Worm (Caenorhabditis elegans) whole organism, early embryonic: ENCODE results near the gene drd-50.
"Not testable (repeated sequence)": the region's sequence is repeated elsewhere in the genome, so short reads cannot be mapped to it uniquely, and the experiment has no call there.

Experiments used
- B0310.2 ChIP-seq: sonication (generic microtip); optimal IDR thresholded peaks from 2 replicates; lab custom pipeline; 2016; ENCODE audit warnings: mild to moderate bottlenecking, missing genetic modification characterization, missing compliant biosample characterization
- F13C5.2 ChIP-seq: sonication (generic microtip); optimal IDR thresholded peaks from 2 replicates; lab custom pipeline; 2017; ENCODE audit warnings: mild to moderate bottlenecking, missing genetic modification characterization, inconsistent platforms, missing compliant biosample characterization
- aly-1 ChIP-seq: sonication (generic microtip); optimal IDR thresholded peaks from 2 replicates; lab custom pipeline; 2016; ENCODE audit warnings: missing genetic modification characterization, missing compliant biosample characterization
- ama-1 ChIP-seq: fragments of 150-350 bp; optimal IDR thresholded peaks from 2 replicates; lab custom pipeline; 2014
- ceh-13 ChIP-seq: fragments of 200-800 bp; sonication (Bioruptor generic); optimal IDR thresholded peaks from 2 replicates; lab custom pipeline; 2018; ENCODE audit warnings: mild to moderate bottlenecking, missing genetic modification characterization, missing compliant biosample characterization
- ceh-36 ChIP-seq: sonication (generic microtip); optimal IDR thresholded peaks from 2 replicates; lab custom pipeline; 2016; ENCODE audit warnings: missing genetic modification characterization, inconsistent platforms, missing compliant biosample characterization
- ets-7 ChIP-seq: sonication (generic microtip); optimal IDR thresholded peaks from 2 replicates; lab custom pipeline; 2016; ENCODE audit warnings: missing genotype, missing genetic modification characterization, missing compliant biosample characterization
- flt-1 ChIP-seq: fragments of 200-800 bp; sonication (Bioruptor generic); IDR thresholded peaks from 2 replicates; pipeline ENCODE4 v1.3.6; 2022; ENCODE audit warnings: missing genetic modification characterization, missing compliant biosample characterization
- hmbx-1 ChIP-seq: sonication (generic microtip); optimal IDR thresholded peaks from 2 replicates; lab custom pipeline; 2016; ENCODE audit warnings: mild to moderate bottlenecking, missing genetic modification characterization, missing compliant biosample characterization
- hmg-4 ChIP-seq: fragments of 200-800 bp; sonication (Bioruptor generic); optimal IDR thresholded peaks from 2 replicates; lab custom pipeline; 2018; ENCODE audit warnings: mild to moderate bottlenecking, missing genetic modification characterization, missing compliant biosample characterization
- hnd-1 ChIP-seq: sonication (generic microtip); optimal IDR thresholded peaks from 2 replicates; lab custom pipeline; 2016; ENCODE audit warnings: missing genetic modification characterization, missing compliant biosample characterization
- pes-1 ChIP-seq: fragments of 200-800 bp; sonication (Bioruptor generic); IDR thresholded peaks from 2 replicates; pipeline ENCODE4 v1.3.6; 2022; ENCODE audit warnings: missing genetic modification reagents, missing genetic modification characterization, missing compliant biosample characterization
- scrt-1 ChIP-seq: fragments of 200-800 bp; sonication (Bioruptor generic); IDR thresholded peaks from 2 replicates; pipeline ENCODE4 v1.3.6; 2022; ENCODE audit warnings: missing genetic modification characterization, missing compliant biosample characterization
- sea-1 ChIP-seq: fragments of 200-800 bp; sonication (Bioruptor generic); conservative IDR thresholded peaks from 2 replicates; pipeline ENCODE4 v1.3.6; 2022; ENCODE audit warnings: missing genetic modification characterization, missing compliant biosample characterization
- tbx-11 ChIP-seq: fragments of 200-800 bp; sonication (Bioruptor generic); IDR thresholded peaks from 2 replicates; pipeline ENCODE4 v1.3.6; 2022; ENCODE audit warnings: missing genetic modification characterization, missing compliant biosample characterization
- tbx-37 ChIP-seq: fragments of 200-800 bp; sonication (Bioruptor generic); conservative IDR thresholded peaks from 2 replicates; pipeline ENCODE4 v1.3.6; 2022; ENCODE audit warnings: missing genetic modification reagents, missing genetic modification characterization, missing compliant biosample characterization
- tra-4 ChIP-seq: sonication (generic microtip); optimal IDR thresholded peaks from 2 replicates; lab custom pipeline; 2017; ENCODE audit warnings: missing genetic modification characterization, missing compliant biosample characterization

The drd-50 gene

DNA sequence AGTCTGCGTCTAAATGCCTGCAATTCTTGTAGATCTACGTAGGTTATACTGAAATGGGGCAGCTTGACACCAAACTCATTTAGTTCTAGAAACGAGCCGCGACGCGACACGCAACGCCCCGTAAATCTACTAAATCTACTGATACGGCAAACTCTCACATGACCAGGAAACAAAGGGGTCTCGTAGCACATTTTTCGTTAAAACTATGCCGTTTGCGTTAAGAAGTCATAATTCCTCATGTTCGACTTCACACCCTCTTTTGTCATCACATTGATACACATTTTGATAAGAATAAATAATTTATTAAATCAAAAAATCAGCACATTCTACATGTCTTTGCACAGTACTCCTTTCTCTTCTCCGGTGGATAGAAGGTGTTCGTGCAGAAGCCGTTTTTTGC, 3.5 kb downstream of the drd-50 start:
- TF ChIP-seq ceh-13 (GFP tag; lab: Kevin White, UChicago), result no peak
- TF ChIP-seq scrt-1 (GFP tag; lab: Robert Waterston, UW), result no peak
- TF ChIP-seq ama-1 (lab: Kevin White, UChicago), result no peak
- TF ChIP-seq tra-4 (tag; lab: Kevin White, UChicago), result no peak
- no peak for TF ChIP-seq hmbx-1 (tag; lab: Kevin White, UChicago)
- TF ChIP-seq sea-1 (GFP tag; lab: Robert Waterston, UW), result no peak
- no peak for TF ChIP-seq hnd-1 (tag; lab: Kevin White, UChicago)
- TF ChIP-seq aly-1 (tag; lab: Kevin White, UChicago), result no peak
- TF ChIP-seq hmg-4, result no peak
- TF ChIP-seq ets-7 (tag; lab: Kevin White, UChicago), result no peak

DNA sequence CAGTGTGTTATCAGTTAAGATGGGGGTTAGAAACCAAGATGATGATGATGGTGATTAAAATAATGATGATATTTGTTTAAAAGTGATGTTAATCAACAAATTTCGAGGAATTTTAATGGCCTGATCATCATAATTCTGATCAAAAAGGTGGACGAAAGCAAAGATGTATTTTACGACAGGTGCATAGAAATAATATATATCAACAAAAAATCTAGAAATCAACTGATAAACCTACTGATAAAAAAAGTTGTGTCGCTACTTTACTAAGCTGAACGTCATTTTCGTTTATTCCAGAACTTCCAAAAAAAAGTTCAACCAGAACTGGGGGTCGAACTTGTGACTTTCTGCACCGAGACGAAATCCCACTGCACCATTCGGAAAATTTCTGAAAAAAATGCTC, 5.6 kb downstream of the drd-50 start, which contains the start of gene mul-1:
Gene mul-1 (minus strand): TSS at position 84 of the 400 bp plus-strand sequence.
- no peak for TF ChIP-seq F13C5.2 (tag; lab: Kevin White, UChicago)

DNA sequence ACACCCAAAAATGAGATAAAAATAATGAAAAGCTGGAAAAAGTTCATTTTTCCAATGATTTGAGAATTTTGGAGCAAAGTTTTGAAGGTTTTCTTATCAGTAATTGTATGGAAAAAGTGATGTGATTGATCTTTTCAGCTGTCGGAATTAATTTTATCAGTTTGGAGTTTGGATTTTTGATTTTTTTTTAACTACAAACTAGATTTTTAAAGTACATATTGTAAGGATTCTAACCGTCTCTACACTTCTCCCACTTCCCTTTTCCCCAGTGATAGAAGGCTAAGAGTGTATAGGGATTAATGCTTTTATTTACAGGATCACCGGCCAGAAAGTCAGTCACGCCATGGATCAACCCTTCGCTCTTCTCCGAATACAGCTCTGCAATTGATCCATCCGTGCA, 8.1 kb downstream of the drd-50 start, which contains the start of gene F49F1.7:
Gene F49F1.7 (minus strand): TSS at position 101 of the 400 bp plus-strand sequence.
- not testable (repeated sequence) for TF ChIP-seq hmbx-1, tra-4, ets-7 (tag; lab: Kevin White, UChicago)

ce11 chrIV:4135744-4136143, 18.2 kb downstream of the drd-50 start, which contains the start of gene F49F1.17:
Gene F49F1.17 (minus strand): TSS chrIV:4135844.
- TF ChIP-seq hnd-1 (tag; lab: Kevin White, UChicago) (no peak), pes-1 (GFP tag; lab: Robert Waterston, UW) (no peak), tbx-37 (no peak), aly-1 (tag; lab: Kevin White, UChicago) (no peak), tra-4 (tag; lab: Kevin White, UChicago) (no peak), tbx-11 (GFP tag; lab: Robert Waterston, UW) (no peak), hmbx-1 (tag; lab: Kevin White, UChicago) (no peak), F13C5.2 (tag; lab: Kevin White, UChicago) (no peak)

DNA sequence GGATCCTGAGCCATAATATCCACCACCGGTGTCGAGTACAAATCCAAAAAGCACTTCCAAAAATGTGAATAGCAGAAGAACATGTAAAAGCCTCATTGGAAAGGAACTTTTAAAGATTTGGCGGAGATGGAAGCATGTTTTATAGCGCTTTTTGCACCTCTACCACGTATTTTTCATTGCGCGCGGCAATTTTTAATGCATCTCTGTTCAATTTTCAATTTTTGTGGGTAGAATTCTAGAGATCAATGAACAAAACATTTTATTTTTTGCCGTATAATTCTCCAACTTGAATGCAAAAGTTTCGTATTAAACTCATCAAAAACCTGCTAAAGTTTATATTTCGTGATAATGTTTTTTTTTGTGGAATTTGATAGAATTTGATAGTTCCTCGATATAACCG, 19.9 kb downstream of the drd-50 start, which contains the start of gene F49F1.9:
Gene F49F1.9 (minus strand): TSS at position 101 of the 400 bp plus-strand sequence.
- TF ChIP-seq hmbx-1 (tag; lab: Kevin White, UChicago), result no peak
- TF ChIP-seq aly-1 (tag; lab: Kevin White, UChicago), result no peak
- TF ChIP-seq ceh-13 (GFP tag; lab: Kevin White, UChicago), result no peak
- no peak for TF ChIP-seq hmg-4
- no peak for TF ChIP-seq pes-1 (GFP tag; lab: Robert Waterston, UW)
- TF ChIP-seq tbx-11 (GFP tag; lab: Robert Waterston, UW), result no peak
- TF ChIP-seq scrt-1 (GFP tag; lab: Robert Waterston, UW), result no peak
- TF ChIP-seq B0310.2 (tag; lab: Kevin White, UChicago), result no peak
- TF ChIP-seq F13C5.2 (tag; lab: Kevin White, UChicago), result no peak
- no peak for TF ChIP-seq ceh-36 (tag; lab: Kevin White, UChicago)
- no peak for TF ChIP-seq sea-1 (GFP tag; lab: Robert Waterston, UW)
- TF ChIP-seq ama-1 (lab: Kevin White, UChicago), result no peak
- no peak for TF ChIP-seq tbx-37
- no peak for TF ChIP-seq tra-4 (tag; lab: Kevin White, UChicago)
- no peak for TF ChIP-seq ets-7 (tag; lab: Kevin White, UChicago)
- TF ChIP-seq flt-1 (GFP tag; lab: Robert Waterston, UW), result no peak
- TF ChIP-seq hnd-1 (tag; lab: Kevin White, UChicago), result no peak

- no peak for TF ChIP-seq hnd-1 (tag; lab: Kevin White, UChicago)
- TF ChIP-seq flt-1 (GFP tag; lab: Robert Waterston, UW), result no peak
- no peak for TF ChIP-seq pes-1 (GFP tag; lab: Robert Waterston, UW)
- TF ChIP-seq tra-4 (tag; lab: Kevin White, UChicago), result no peak
- TF ChIP-seq ets-7 (tag; lab: Kevin White, UChicago), result no peak
- no peak for TF ChIP-seq ama-1 (lab: Kevin White, UChicago)
- TF ChIP-seq ceh-36 (tag; lab: Kevin White, UChicago), result no peak
- TF ChIP-seq ceh-13 (GFP tag; lab: Kevin White, UChicago), result no peak
- no peak for TF ChIP-seq tbx-37
- no peak for TF ChIP-seq B0310.2 (tag; lab: Kevin White, UChicago)
- TF ChIP-seq sea-1 (GFP tag; lab: Robert Waterston, UW), result no peak
- TF ChIP-seq F13C5.2 (tag; lab: Kevin White, UChicago), result no peak
- TF ChIP-seq scrt-1 (GFP tag; lab: Robert Waterston, UW), result no peak
- no peak for TF ChIP-seq tbx-11 (GFP tag; lab: Robert Waterston, UW)
- no peak for TF ChIP-seq hmg-4
- no peak for TF ChIP-seq hmbx-1 (tag; lab: Kevin White, UChicago)
- no peak for TF ChIP-seq aly-1 (tag; lab: Kevin White, UChicago)
These were observed 21.5 kb downstream of the drd-50 start, which contains the start of gene F49F1.10 for ce11 chrIV:4139022-4139421. Gene F49F1.10 (minus strand): TSS chrIV:4139122.

ce11 chrIV:4140265-4140664, 22.7 kb downstream of the drd-50 start, which contains the start of gene F49F1.18:
Gene F49F1.18 (minus strand): TSS chrIV:4140365.
- no peak for TF ChIP-seq tbx-11 (GFP tag; lab: Robert Waterston, UW)
- no peak for TF ChIP-seq tra-4 (tag; lab: Kevin White, UChicago)
- TF ChIP-seq ama-1 (lab: Kevin White, UChicago), result no peak
- TF ChIP-seq pes-1 (GFP tag; lab: Robert Waterston, UW), result no peak
- TF ChIP-seq hmg-4, result no peak

DNA sequence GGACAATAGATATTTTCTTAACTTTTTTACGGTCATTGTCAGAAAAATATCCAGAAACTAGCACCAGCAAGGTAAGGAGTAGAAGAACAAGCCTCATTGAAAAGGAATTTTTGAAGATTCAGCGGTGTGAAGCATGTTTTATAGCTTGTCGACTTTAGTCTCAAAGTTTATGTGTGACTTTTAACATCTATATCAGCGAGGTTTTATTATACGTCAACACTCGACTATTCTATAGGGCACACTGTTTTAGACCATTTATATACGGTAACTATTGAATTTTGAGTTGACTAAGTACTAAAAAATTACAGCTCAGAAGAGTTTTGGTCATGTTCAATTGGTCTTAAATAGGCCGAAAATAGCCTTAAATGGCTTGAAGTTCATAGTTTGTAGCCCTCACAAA, 23.8 kb downstream of the drd-50 start, which contains the start of gene F49F1.11:
Gene F49F1.11 (minus strand): TSS at position 101 of the 400 bp plus-strand sequence.
- no peak for TF ChIP-seq sea-1 (GFP tag; lab: Robert Waterston, UW)
- no peak for TF ChIP-seq tbx-37
- no peak for TF ChIP-seq ets-7 (tag; lab: Kevin White, UChicago)
- TF ChIP-seq ceh-13 (GFP tag; lab: Kevin White, UChicago), result no peak
- no peak for TF ChIP-seq aly-1 (tag; lab: Kevin White, UChicago)
- no peak for TF ChIP-seq pes-1 (GFP tag; lab: Robert Waterston, UW)
- no peak for TF ChIP-seq ceh-36 (tag; lab: Kevin White, UChicago)
- no peak for TF ChIP-seq tbx-11 (GFP tag; lab: Robert Waterston, UW)
- TF ChIP-seq tra-4 (tag; lab: Kevin White, UChicago), result no peak
- no peak for TF ChIP-seq hmbx-1 (tag; lab: Kevin White, UChicago)
- TF ChIP-seq hnd-1 (tag; lab: Kevin White, UChicago), result no peak
- TF ChIP-seq scrt-1 (GFP tag; lab: Robert Waterston, UW), result no peak
- TF ChIP-seq F13C5.2 (tag; lab: Kevin White, UChicago), result no peak
- TF ChIP-seq flt-1 (GFP tag; lab: Robert Waterston, UW), result no peak
- no peak for TF ChIP-seq ama-1 (lab: Kevin White, UChicago)
- TF ChIP-seq hmg-4, result no peak
- TF ChIP-seq B0310.2 (tag; lab: Kevin White, UChicago), result no peak
